Worm (Caenorhabditis elegans): Measurements from ENCODE around the gene W09D6.4.
A peak's percentile ranks its signal among the peaks of the same experiment; 100 is the strongest.

ce11 chrIII:11070210-11070609, 9.3 kb upstream of the W09D6.4 start:
- TF ChIP-seq aly-2 (tag; optimal IDR thresholded peaks at IDR 0.05): no peak
- TF ChIP-seq egl-5 (tag; optimal IDR thresholded peaks at IDR 0.05): no peak
- no peak for TF ChIP-seq fkh-10 (GFP tag; optimal IDR thresholded peaks at IDR 0.05)
- TF ChIP-seq ama-1 (optimal IDR thresholded peaks at IDR 0.05): no peak
- TF ChIP-seq elt-1 (tag; optimal IDR thresholded peaks at IDR 0.05): no peak
- no peak for TF ChIP-seq elt-3 (tag; optimal IDR thresholded peaks at IDR 0.05)
- TF ChIP-seq ceh-28 (tag; optimal IDR thresholded peaks at IDR 0.05): peak; percentile 88
- no peak for TF ChIP-seq elt-2 (tag; optimal IDR thresholded peaks at IDR 0.05)
- TF ChIP-seq pqm-1 (tag; optimal IDR thresholded peaks at IDR 0.05): no peak
- TF ChIP-seq egl-27 (tag; optimal IDR thresholded peaks at IDR 0.05): no peak
- no peak for TF ChIP-seq unc-62 (GFP tag; optimal IDR thresholded peaks at IDR 0.05)

All from whole organism, L3 larva.